Fruit fly (Drosophila melanogaster) whole organism, prepupa: ENCODE data around the gene CG14074.

Source experiments
- Blimp-1 ChIP-seq: fragments of 200-800 bp; sonication (Bioruptor generic); optimal IDR thresholded peaks from 3 replicates; lab custom pipeline; 2017; ENCODE audit warnings: missing biosample characterization, missing genetic modification characterization, mild to moderate bottlenecking, moderate library complexity, missing genetic modification reagents
- CG10631 ChIP-seq: fragments of 200-800 bp; sonication (Bioruptor generic); optimal IDR thresholded peaks from 2 replicates; lab custom pipeline; 2016; ENCODE audit warnings: missing biosample characterization, missing genetic modification characterization
- CG10669 ChIP-seq: fragments of 200-800 bp; sonication (Bioruptor generic); optimal IDR thresholded peaks from 3 replicates; lab custom pipeline; 2018; ENCODE audit warnings: missing biosample characterization, mild to moderate bottlenecking, missing genetic modification characterization, moderate library complexity
- CG11294 ChIP-seq: fragments of 200-800 bp; sonication (Bioruptor generic); IDR thresholded peaks from 2 replicates; pipeline ENCODE4 v1.3.6; 2022; ENCODE audit warnings: missing biosample characterization, missing genetic modification characterization
- CG11762 ChIP-seq: fragments of 200-800 bp; sonication (Bioruptor generic); optimal IDR thresholded peaks from 3 replicates; lab custom pipeline; 2016; ENCODE audit warnings: missing biosample characterization, missing genetic modification characterization; ENCODE audit not compliant: insufficient read depth
- CG15336 ChIP-seq: fragments of 200-800 bp; sonication (Bioruptor generic); IDR thresholded peaks from 2 replicates; pipeline ENCODE4 v1.3.6; 2022; ENCODE audit warnings: missing biosample characterization, missing genetic modification characterization
- CG1621 ChIP-seq: fragments of 200-800 bp; sonication (Bioruptor generic); optimal IDR thresholded peaks from 3 replicates; lab custom pipeline; 2018; ENCODE audit warnings: missing biosample characterization, mild to moderate bottlenecking, missing genetic modification characterization
- CG16779 ChIP-seq: fragments of 200-800 bp; sonication (Bioruptor generic); optimal IDR thresholded peaks from 3 replicates; lab custom pipeline; 2017; ENCODE audit warnings: missing biosample characterization, mild to moderate bottlenecking, missing genetic modification characterization
- CG3032 ChIP-seq: fragments of 200-800 bp; optimal IDR thresholded peaks from 2 replicates; lab custom pipeline; 2019; ENCODE audit warnings: missing biosample characterization, mild to moderate bottlenecking, missing genetic modification characterization, moderate library complexity
- CG32006 ChIP-seq: fragments of 200-800 bp; sonication (Bioruptor generic); optimal IDR thresholded peaks from 3 replicates; lab custom pipeline; 2017; ENCODE audit warnings: missing biosample characterization, mild to moderate bottlenecking, missing genetic modification characterization
- CG34406 ChIP-seq: fragments of 200-800 bp; sonication (Bioruptor generic); optimal IDR thresholded peaks from 3 replicates; lab custom pipeline; 2016; ENCODE audit warnings: missing biosample characterization, missing genetic modification characterization
- CG3919 ChIP-seq: fragments of 200-800 bp; sonication (Bioruptor generic); optimal IDR thresholded peaks from 3 replicates; lab custom pipeline; 2016; ENCODE audit warnings: missing biosample characterization, missing genetic modification characterization
- CG4318 ChIP-seq: fragments of 200-800 bp; sonication (Bioruptor generic); optimal IDR thresholded peaks from 3 replicates; lab custom pipeline; 2017; ENCODE audit warnings: missing biosample characterization, mild to moderate bottlenecking, missing genetic modification characterization
- CG6163 ChIP-seq: fragments of 200-800 bp; sonication (Bioruptor generic); IDR thresholded peaks from 3 replicates; pipeline ENCODE4 v1.3.6; 2022; ENCODE audit warnings: missing biosample characterization, missing genetic modification characterization
- CG6808 ChIP-seq: fragments of 200-800 bp; sonication (Bioruptor generic); optimal IDR thresholded peaks from 3 replicates; lab custom pipeline; 2017; ENCODE audit warnings: missing biosample characterization, missing genetic modification characterization, mild to moderate bottlenecking, moderate library complexity, missing genetic modification reagents
- CG6854 ChIP-seq: fragments of 200-800 bp; sonication (Bioruptor generic); optimal IDR thresholded peaks from 2 replicates; lab custom pipeline; 2017; ENCODE audit warnings: missing biosample characterization, mild to moderate bottlenecking, missing genetic modification characterization
- CG7368 ChIP-seq: fragments of 200-800 bp; sonication (Bioruptor generic); optimal IDR thresholded peaks from 3 replicates; lab custom pipeline; 2016; ENCODE audit warnings: missing biosample characterization, missing genetic modification characterization
- CG8119 ChIP-seq: fragments of 200-800 bp; sonication (Bioruptor generic); IDR thresholded peaks from 3 replicates; pipeline ENCODE4 v1.3.6; 2022; ENCODE audit warnings: missing biosample characterization, missing genetic modification characterization
- CG8319 ChIP-seq: fragments of 200-800 bp; sonication (Bioruptor generic); optimal IDR thresholded peaks from 3 replicates; lab custom pipeline; 2016; ENCODE audit warnings: missing biosample characterization, missing genetic modification characterization
- CG8632 ChIP-seq: fragments of 200-800 bp; sonication (Bioruptor generic); optimal IDR thresholded peaks from 3 replicates; lab custom pipeline; 2016; ENCODE audit warnings: missing biosample characterization, missing genetic modification characterization
- CG9139 ChIP-seq: fragments of 200-800 bp; sonication (Bioruptor generic); optimal IDR thresholded peaks from 3 replicates; lab custom pipeline; 2017; ENCODE audit warnings: missing biosample characterization, mild to moderate bottlenecking, missing genetic modification characterization
- Eip75B ChIP-seq: fragments of 200-800 bp; sonication (Bioruptor generic); optimal IDR thresholded peaks from 3 replicates; lab custom pipeline; 2016; ENCODE audit warnings: missing biosample characterization, missing genetic modification characterization
- Eip78C ChIP-seq: fragments of 200-800 bp; sonication (Bioruptor generic); peaks from one replicate; lab custom pipeline; 2016; ENCODE audit warnings: missing biosample characterization, missing genetic modification characterization
- Eip93F ChIP-seq: fragments of 200-800 bp; sonication (Bioruptor generic); optimal IDR thresholded peaks from 2 replicates; lab custom pipeline; 2016; ENCODE audit warnings: missing biosample characterization, mild to moderate bottlenecking, missing genetic modification characterization
- Ets21C ChIP-seq: fragments of 200-800 bp; sonication (Bioruptor generic); optimal IDR thresholded peaks from 3 replicates; lab custom pipeline; 2016; ENCODE audit warnings: missing biosample characterization, missing genetic modification characterization
- Ets96B ChIP-seq: fragments of 200-800 bp; optimal IDR thresholded peaks from 2 replicates; lab custom pipeline; 2019; ENCODE audit warnings: missing biosample characterization, mild to moderate bottlenecking, missing genetic modification characterization, moderate library complexity
- Gug ChIP-seq: fragments of 200-800 bp; sonication (Bioruptor generic); IDR thresholded peaks from 2 replicates; pipeline ENCODE4 v1.3.6; 2022; ENCODE audit warnings: missing biosample characterization, missing genetic modification characterization
- Hr38 ChIP-seq: sonication (Bioruptor generic); optimal IDR thresholded peaks from 2 replicates; lab custom pipeline; 2016; ENCODE audit warnings: missing biosample characterization, missing genetic modification characterization
- Hr4 ChIP-seq: fragments of 200-800 bp; sonication (Bioruptor generic); optimal IDR thresholded peaks from 3 replicates; lab custom pipeline; 2016; ENCODE audit warnings: missing biosample characterization, missing genetic modification characterization
- Lpt ChIP-seq: fragments of 200-800 bp; sonication (Bioruptor generic); optimal IDR thresholded peaks from 3 replicates; lab custom pipeline; 2016; ENCODE audit warnings: missing biosample characterization, missing genetic modification characterization
- Met ChIP-seq: fragments of 200-800 bp; sonication (Bioruptor generic); optimal IDR thresholded peaks from 3 replicates; lab custom pipeline; 2016; ENCODE audit warnings: missing biosample characterization, missing genetic modification characterization
- OdsH ChIP-seq: fragments of 200-800 bp; sonication (Bioruptor generic); optimal IDR thresholded peaks from 3 replicates; lab custom pipeline; 2016; ENCODE audit warnings: missing biosample characterization, missing genetic modification characterization
- Smox ChIP-seq: fragments of 200-800 bp; sonication (Bioruptor generic); optimal IDR thresholded peaks from 3 replicates; lab custom pipeline; 2016; ENCODE audit warnings: missing biosample characterization, missing genetic modification characterization
- Sox102F ChIP-seq: fragments of 200-800 bp; sonication (Bioruptor generic); optimal IDR thresholded peaks from 2 replicates; lab custom pipeline; 2016; ENCODE audit warnings: missing biosample characterization, mild to moderate bottlenecking, missing genetic modification characterization
- Sox14 ChIP-seq: fragments of 200-800 bp; sonication (Bioruptor generic); optimal IDR thresholded peaks from 3 replicates; lab custom pipeline; 2016; ENCODE audit warnings: missing biosample characterization, missing genetic modification characterization
- Sox15 ChIP-seq: fragments of 200-800 bp; sonication (Bioruptor generic); optimal IDR thresholded peaks from 3 replicates; lab custom pipeline; 2016; ENCODE audit warnings: missing biosample characterization, missing genetic modification characterization
- achi ChIP-seq: fragments of 200-800 bp; sonication (Bioruptor generic); optimal IDR thresholded peaks from 3 replicates; lab custom pipeline; 2016; ENCODE audit warnings: missing biosample characterization, missing genetic modification characterization
- acj6 ChIP-seq: fragments of 200-800 bp; sonication (Bioruptor generic); optimal IDR thresholded peaks from 3 replicates; lab custom pipeline; 2016; ENCODE audit warnings: missing biosample characterization, missing genetic modification characterization
- cyc ChIP-seq: fragments of 200-800 bp; sonication (Bioruptor generic); optimal IDR thresholded peaks from 3 replicates; lab custom pipeline; 2016; ENCODE audit warnings: missing biosample characterization, missing genetic modification characterization
- dac ChIP-seq: fragments of 200-800 bp; sonication (Bioruptor generic); optimal IDR thresholded peaks from 2 replicates; lab custom pipeline; 2017; ENCODE audit warnings: missing biosample characterization, mild to moderate bottlenecking, missing genetic modification characterization
- dsx ChIP-seq: fragments of 200-800 bp; optimal IDR thresholded peaks from 3 replicates; lab custom pipeline; 2019; ENCODE audit warnings: missing biosample characterization, mild to moderate bottlenecking, missing genetic modification characterization, moderate library complexity; ENCODE audit not compliant: poor library complexity, severe bottlenecking
- fd59A ChIP-seq: fragments of 200-800 bp; sonication (Bioruptor generic); optimal IDR thresholded peaks from 2 replicates; lab custom pipeline; 2017; ENCODE audit warnings: missing biosample characterization, mild to moderate bottlenecking, missing genetic modification characterization, missing genetic modification reagents
- fkh ChIP-seq: fragments of 200-800 bp; sonication (Bioruptor generic); optimal IDR thresholded peaks from 3 replicates; lab custom pipeline; 2017; ENCODE audit warnings: missing biosample characterization, mild to moderate bottlenecking, missing genetic modification characterization, moderate library complexity
- lz ChIP-seq: fragments of 200-800 bp; sonication (Bioruptor generic); optimal IDR thresholded peaks from 3 replicates; lab custom pipeline; 2016; ENCODE audit warnings: missing biosample characterization, missing genetic modification characterization
- net ChIP-seq: fragments of 200-800 bp; sonication (Bioruptor generic); optimal IDR thresholded peaks from 3 replicates; lab custom pipeline; 2016; ENCODE audit warnings: missing biosample characterization, missing genetic modification characterization
- salr ChIP-seq, 2 experiments: fragments of 200-800 bp; sonication (Bioruptor generic); optimal IDR thresholded peaks; 3 replicates each; lab custom pipeline; 2016 to 2018; ENCODE audit warnings: missing biosample characterization in 2 of 2, missing genetic modification characterization in 2 of 2, mild to moderate bottlenecking in 1 of 2
- svp ChIP-seq: fragments of 200-800 bp; sonication (Bioruptor generic); peaks from one replicate; lab custom pipeline; 2016; ENCODE audit warnings: missing biosample characterization, missing genetic modification characterization
- topi ChIP-seq: fragments of 200-800 bp; sonication (Bioruptor generic); optimal IDR thresholded peaks from 3 replicates; lab custom pipeline; 2016; ENCODE audit warnings: missing biosample characterization, missing genetic modification characterization
- vri ChIP-seq: fragments of 200-800 bp; sonication (Bioruptor generic); optimal IDR thresholded peaks from 3 replicates; lab custom pipeline; 2016; ENCODE audit warnings: missing biosample characterization, mild to moderate bottlenecking, missing genetic modification characterization

CG14074 gene

dm6 chr3L:18839996-18840369 is 26.0 kb upstream of the CG14074 start:
- TF ChIP-seq Eip78C (GFP tag; lab: Kevin White, UChicago) = peak; percentile 13
- TF ChIP-seq Sox102F (GFP tag; lab: Kevin White, UChicago) = no peak

dm6 chr3L:18840370-18841007 is 25.5 kb upstream of the CG14074 start:
- TF ChIP-seq CG10631 (peak; percentile 40), net (GFP tag; lab: Kevin White, UChicago) (peak; percentile 59), CG3919 (GFP tag; lab: Kevin White, UChicago) (peak; percentile 36), Hr4 (GFP tag; lab: Kevin White, UChicago) (peak; percentile 52), CG8319 (GFP tag; lab: Kevin White, UChicago) (no peak), achi (GFP tag; lab: Kevin White, UChicago) (peak; percentile 36), topi (GFP tag; lab: Kevin White, UChicago) (peak; percentile 40), CG1621 (tag; lab: Kevin White, UChicago) (no peak), Eip78C (GFP tag; lab: Kevin White, UChicago) (peak; percentile 64), acj6 (peak; percentile 46), Ets21C (peak; percentile 18), Gug (GFP tag; lab: Robert Waterston, UW) (no peak), CG16779 (tag; lab: Kevin White, UChicago) (no peak), Eip75B (GFP tag; lab: Kevin White, UChicago) (no peak), CG15336 (no peak), dac (GFP tag; lab: Kevin White, UChicago) (no peak), CG34406 (GFP tag; lab: Kevin White, UChicago) (peak; percentile 38), CG9139 (GFP tag; lab: Kevin White, UChicago) (peak; percentile 1), CG10669 (peak; percentile 1), CG32006 (GFP tag; lab: Kevin White, UChicago) (peak; percentile 69), Eip93F (GFP tag; lab: Kevin White, UChicago) (no peak), Lpt (GFP tag; lab: Kevin White, UChicago) (no peak), CG11762 (no peak), CG4318 (no peak), Met (GFP tag; lab: Kevin White, UChicago) (peak; percentile 63), CG8632 (GFP tag; lab: Kevin White, UChicago) (no peak), CG6163 (no peak), Blimp-1 (GFP tag; lab: Kevin White, UChicago) (no peak), fd59A (GFP tag; lab: Kevin White, UChicago) (no peak), salr (GFP tag; optimal IDR thresholded peaks at IDR 0.05; lab: Kevin White, UChicago) (peak in 1 of 2 experiments; percentile 45), CG7368 (no peak), svp (peak; percentile 63), Hr38 (GFP tag; lab: Kevin White, UChicago) (no peak), CG11294 (GFP tag; lab: Robert Waterston, UW) (no peak), Smox (peak; percentile 51), Sox14 (GFP tag; lab: Kevin White, UChicago) (no peak), vri (peak; percentile 26), Ets96B (tag; lab: Kevin White, UChicago) (peak; percentile 30), lz (peak; percentile 59), OdsH (GFP tag; lab: Kevin White, UChicago) (peak; percentile 49), CG6808 (GFP tag; lab: Kevin White, UChicago) (peak; percentile 35), CG3032 (tag; lab: Kevin White, UChicago) (no peak), Sox15 (GFP tag; lab: Kevin White, UChicago) (peak; percentile 38), CG8119 (no peak), fkh (GFP tag; lab: Kevin White, UChicago) (peak; percentile 57), dsx (GFP tag; lab: Kevin White, UChicago) (peak; percentile 14), Sox102F (GFP tag; lab: Kevin White, UChicago) (peak; percentile 37), cyc (peak; percentile 56), CG6854 (GFP tag; lab: Kevin White, UChicago) (peak; percentile 67)
